Fruit fly (Drosophila melanogaster) whole organism, prepupa: ENCODE data around the gene CG43179.
A peak's percentile ranks its signal among the peaks of the same experiment; 100 is the strongest.

Experiments
- Blimp-1 ChIP-seq: fragments of 200-800 bp; sonication (Bioruptor generic); optimal IDR thresholded peaks from 3 replicates; lab custom pipeline; 2017; ENCODE audit warnings: missing biosample characterization, missing genetic modification characterization, mild to moderate bottlenecking, moderate library complexity, missing genetic modification reagents
- CG10631 ChIP-seq: fragments of 200-800 bp; sonication (Bioruptor generic); optimal IDR thresholded peaks from 2 replicates; lab custom pipeline; 2016; ENCODE audit warnings: missing biosample characterization, missing genetic modification characterization
- CG11762 ChIP-seq: fragments of 200-800 bp; sonication (Bioruptor generic); optimal IDR thresholded peaks from 3 replicates; lab custom pipeline; 2016; ENCODE audit warnings: missing biosample characterization, missing genetic modification characterization; ENCODE audit not compliant: insufficient read depth
- CG11902 ChIP-seq: fragments of 200-800 bp; sonication (Bioruptor generic); optimal IDR thresholded peaks from 3 replicates; lab custom pipeline; 2016; ENCODE audit warnings: missing biosample characterization, missing genetic modification characterization
- CG15336 ChIP-seq: fragments of 200-800 bp; sonication (Bioruptor generic); IDR thresholded peaks from 2 replicates; pipeline ENCODE4 v1.3.6; 2022; ENCODE audit warnings: missing biosample characterization, missing genetic modification characterization
- CG16779 ChIP-seq: fragments of 200-800 bp; sonication (Bioruptor generic); optimal IDR thresholded peaks from 3 replicates; lab custom pipeline; 2017; ENCODE audit warnings: missing biosample characterization, mild to moderate bottlenecking, missing genetic modification characterization
- CG3032 ChIP-seq: fragments of 200-800 bp; optimal IDR thresholded peaks from 2 replicates; lab custom pipeline; 2019; ENCODE audit warnings: missing biosample characterization, mild to moderate bottlenecking, missing genetic modification characterization, moderate library complexity
- CG31627 ChIP-seq: fragments of 200-800 bp; sonication (Bioruptor generic); optimal IDR thresholded peaks from 3 replicates; lab custom pipeline; 2016; ENCODE audit warnings: missing biosample characterization, missing genetic modification characterization
- CG34406 ChIP-seq: fragments of 200-800 bp; sonication (Bioruptor generic); optimal IDR thresholded peaks from 3 replicates; lab custom pipeline; 2016; ENCODE audit warnings: missing biosample characterization, missing genetic modification characterization
- CG3919 ChIP-seq: fragments of 200-800 bp; sonication (Bioruptor generic); optimal IDR thresholded peaks from 3 replicates; lab custom pipeline; 2016; ENCODE audit warnings: missing biosample characterization, missing genetic modification characterization
- CG4318 ChIP-seq: fragments of 200-800 bp; sonication (Bioruptor generic); optimal IDR thresholded peaks from 3 replicates; lab custom pipeline; 2017; ENCODE audit warnings: missing biosample characterization, mild to moderate bottlenecking, missing genetic modification characterization
- CG6163 ChIP-seq: fragments of 200-800 bp; sonication (Bioruptor generic); IDR thresholded peaks from 3 replicates; pipeline ENCODE4 v1.3.6; 2022; ENCODE audit warnings: missing biosample characterization, missing genetic modification characterization
- CG6276 ChIP-seq: fragments of 200-800 bp; sonication (Bioruptor generic); optimal IDR thresholded peaks from 2 replicates; lab custom pipeline; 2017; ENCODE audit warnings: missing biosample characterization, mild to moderate bottlenecking, missing genetic modification characterization
- CG6792 ChIP-seq: fragments of 200-800 bp; sonication (Bioruptor generic); optimal IDR thresholded peaks from 3 replicates; lab custom pipeline; 2016; ENCODE audit warnings: missing biosample characterization, missing genetic modification characterization
- CG6808 ChIP-seq: fragments of 200-800 bp; sonication (Bioruptor generic); optimal IDR thresholded peaks from 3 replicates; lab custom pipeline; 2017; ENCODE audit warnings: missing biosample characterization, missing genetic modification characterization, mild to moderate bottlenecking, moderate library complexity, missing genetic modification reagents
- CG8119 ChIP-seq: fragments of 200-800 bp; sonication (Bioruptor generic); IDR thresholded peaks from 3 replicates; pipeline ENCODE4 v1.3.6; 2022; ENCODE audit warnings: missing biosample characterization, missing genetic modification characterization
- CG8319 ChIP-seq: fragments of 200-800 bp; sonication (Bioruptor generic); optimal IDR thresholded peaks from 3 replicates; lab custom pipeline; 2016; ENCODE audit warnings: missing biosample characterization, missing genetic modification characterization
- Eip75B ChIP-seq: fragments of 200-800 bp; sonication (Bioruptor generic); optimal IDR thresholded peaks from 3 replicates; lab custom pipeline; 2016; ENCODE audit warnings: missing biosample characterization, missing genetic modification characterization
- Eip78C ChIP-seq: fragments of 200-800 bp; sonication (Bioruptor generic); peaks from one replicate; lab custom pipeline; 2016; ENCODE audit warnings: missing biosample characterization, missing genetic modification characterization
- Ets21C ChIP-seq: fragments of 200-800 bp; sonication (Bioruptor generic); optimal IDR thresholded peaks from 3 replicates; lab custom pipeline; 2016; ENCODE audit warnings: missing biosample characterization, missing genetic modification characterization
- Ets96B ChIP-seq: fragments of 200-800 bp; optimal IDR thresholded peaks from 2 replicates; lab custom pipeline; 2019; ENCODE audit warnings: missing biosample characterization, mild to moderate bottlenecking, missing genetic modification characterization, moderate library complexity
- Hr38 ChIP-seq: sonication (Bioruptor generic); optimal IDR thresholded peaks from 2 replicates; lab custom pipeline; 2016; ENCODE audit warnings: missing biosample characterization, missing genetic modification characterization
- Hr39 ChIP-seq: fragments of 200-800 bp; sonication (Bioruptor generic); optimal IDR thresholded peaks from 2 replicates; lab custom pipeline; 2016; ENCODE audit warnings: missing biosample characterization, missing genetic modification characterization
- Lpt ChIP-seq: fragments of 200-800 bp; sonication (Bioruptor generic); optimal IDR thresholded peaks from 3 replicates; lab custom pipeline; 2016; ENCODE audit warnings: missing biosample characterization, missing genetic modification characterization
- Met ChIP-seq: fragments of 200-800 bp; sonication (Bioruptor generic); optimal IDR thresholded peaks from 3 replicates; lab custom pipeline; 2016; ENCODE audit warnings: missing biosample characterization, missing genetic modification characterization
- Smox ChIP-seq: fragments of 200-800 bp; sonication (Bioruptor generic); optimal IDR thresholded peaks from 3 replicates; lab custom pipeline; 2016; ENCODE audit warnings: missing biosample characterization, missing genetic modification characterization
- Sox102F ChIP-seq: fragments of 200-800 bp; sonication (Bioruptor generic); optimal IDR thresholded peaks from 2 replicates; lab custom pipeline; 2016; ENCODE audit warnings: missing biosample characterization, mild to moderate bottlenecking, missing genetic modification characterization
- Sox14 ChIP-seq: fragments of 200-800 bp; sonication (Bioruptor generic); optimal IDR thresholded peaks from 3 replicates; lab custom pipeline; 2016; ENCODE audit warnings: missing biosample characterization, missing genetic modification characterization
- Sox15 ChIP-seq: fragments of 200-800 bp; sonication (Bioruptor generic); optimal IDR thresholded peaks from 3 replicates; lab custom pipeline; 2016; ENCODE audit warnings: missing biosample characterization, missing genetic modification characterization
- cyc ChIP-seq: fragments of 200-800 bp; sonication (Bioruptor generic); optimal IDR thresholded peaks from 3 replicates; lab custom pipeline; 2016; ENCODE audit warnings: missing biosample characterization, missing genetic modification characterization
- dsx ChIP-seq: fragments of 200-800 bp; optimal IDR thresholded peaks from 3 replicates; lab custom pipeline; 2019; ENCODE audit warnings: missing biosample characterization, mild to moderate bottlenecking, missing genetic modification characterization, moderate library complexity; ENCODE audit not compliant: poor library complexity, severe bottlenecking
- eg ChIP-seq: fragments of 200-800 bp; sonication (Bioruptor generic); IDR thresholded peaks from 3 replicates; pipeline ENCODE4 v1.3.6; 2022; ENCODE audit warnings: missing biosample characterization, missing genetic modification characterization
- fd59A ChIP-seq: fragments of 200-800 bp; sonication (Bioruptor generic); optimal IDR thresholded peaks from 2 replicates; lab custom pipeline; 2017; ENCODE audit warnings: missing biosample characterization, mild to moderate bottlenecking, missing genetic modification characterization, missing genetic modification reagents
- net ChIP-seq: fragments of 200-800 bp; sonication (Bioruptor generic); optimal IDR thresholded peaks from 3 replicates; lab custom pipeline; 2016; ENCODE audit warnings: missing biosample characterization, missing genetic modification characterization
- pdm3 ChIP-seq: fragments of 200-800 bp; sonication (Bioruptor generic); optimal IDR thresholded peaks from 3 replicates; lab custom pipeline; 2016; ENCODE audit warnings: missing biosample characterization, missing genetic modification characterization
- salr ChIP-seq, 2 experiments: fragments of 200-800 bp; sonication (Bioruptor generic); optimal IDR thresholded peaks; 3 replicates each; lab custom pipeline; 2016 to 2018; ENCODE audit warnings: missing biosample characterization in 2 of 2, missing genetic modification characterization in 2 of 2, mild to moderate bottlenecking in 1 of 2
- ss ChIP-seq, 2 experiments: fragments of 200-800 bp; sonication (Bioruptor generic); optimal IDR thresholded peaks; 2 replicates in 1 of 2; 3 replicates in 1 of 2; lab custom pipeline; 2017 to 2018; ENCODE audit warnings: mild to moderate bottlenecking in 2 of 2, missing biosample characterization in 2 of 2, missing genetic modification characterization in 2 of 2, moderate library complexity in 1 of 2
- svp ChIP-seq: fragments of 200-800 bp; sonication (Bioruptor generic); peaks from one replicate; lab custom pipeline; 2016; ENCODE audit warnings: missing biosample characterization, missing genetic modification characterization
- topi ChIP-seq: fragments of 200-800 bp; sonication (Bioruptor generic); optimal IDR thresholded peaks from 3 replicates; lab custom pipeline; 2016; ENCODE audit warnings: missing biosample characterization, missing genetic modification characterization
- vri ChIP-seq: fragments of 200-800 bp; sonication (Bioruptor generic); optimal IDR thresholded peaks from 3 replicates; lab custom pipeline; 2016; ENCODE audit warnings: missing biosample characterization, mild to moderate bottlenecking, missing genetic modification characterization

CG43179 gene

dm6 chr3R:14262087-14262486 lies 6.2 kb downstream of the CG43179 start, which contains the start of the genes CG14839 and CG14841:
Gene CG14839 (plus strand): TSS chr3R:14262387.
Gene CG14841 (minus strand): TSS chr3R:14262418.
- TF ChIP-seq CG16779 (tag; lab: Kevin White, UChicago) (no peak), Lpt (GFP tag; lab: Kevin White, UChicago) (no peak), net (no peak), Smox (GFP tag; lab: Kevin White, UChicago) (no peak), Ets21C (no peak), Hr38 (GFP tag; lab: Kevin White, UChicago) (no peak), CG4318 (GFP tag; lab: Kevin White, UChicago) (no peak), Eip75B (no peak), CG31627 (GFP tag; lab: Kevin White, UChicago) (no peak), Blimp-1 (GFP tag; lab: Kevin White, UChicago) (no peak), CG15336 (GFP tag; lab: Robert Waterston, UW) (no peak), CG3032 (tag; lab: Kevin White, UChicago) (no peak), Met (GFP tag; lab: Kevin White, UChicago) (no peak), cyc (GFP tag; lab: Kevin White, UChicago) (no peak), dsx (no peak)

- TF ChIP-seq CG8319 (GFP tag; lab: Kevin White, UChicago) (no peak), Sox102F (GFP tag; lab: Kevin White, UChicago) (peak; percentile 23), CG8119 (no peak), CG6276 (GFP tag; lab: Kevin White, UChicago) (no peak), topi (no peak), Eip75B (no peak), ss (GFP tag; optimal IDR thresholded peaks at IDR 0.05; lab: Kevin White, UChicago) (peak in 1 of 2 experiments; percentile 89), CG11902 (GFP tag; lab: Kevin White, UChicago) (no peak), fd59A (GFP tag; lab: Kevin White, UChicago) (peak; percentile 20), pdm3 (GFP tag; lab: Kevin White, UChicago) (no peak), Ets96B (tag; lab: Kevin White, UChicago) (no peak), CG6163 (GFP tag; lab: Robert Waterston, UW) (peak; percentile 7; the same call in 1 of the 3 replicates), Hr39 (GFP tag; lab: Kevin White, UChicago) (no peak), Sox14 (no peak), vri (GFP tag; lab: Kevin White, UChicago) (no peak), Eip78C (GFP tag; lab: Kevin White, UChicago) (no peak), CG16779 (tag; lab: Kevin White, UChicago) (no peak), CG6808 (GFP tag; lab: Kevin White, UChicago) (peak; percentile 34), CG6792 (peak; percentile 24), CG11762 (GFP tag; lab: Kevin White, UChicago) (no peak), salr (GFP tag; optimal IDR thresholded peaks at IDR 0.05; lab: Kevin White, UChicago) (no peak), eg (GFP tag; lab: Robert Waterston, UW) (no peak), Smox (GFP tag; lab: Kevin White, UChicago) (no peak), dsx (peak; percentile 70), svp (GFP tag; lab: Kevin White, UChicago) (peak; percentile 74), CG10631 (GFP tag; lab: Kevin White, UChicago) (peak; percentile 69), CG34406 (GFP tag; lab: Kevin White, UChicago) (peak; percentile 53), Sox15 (no peak), CG4318 (GFP tag; lab: Kevin White, UChicago) (no peak), CG3919 (no peak)
Measured at dm6 chr3R:14275519-14276172, 19.7 kb downstream of the CG43179 start.
